Worm (Caenorhabditis elegans) whole organism, mixed stage, embryonic: ENCODE results near the gene C46H3.2.

ENCODE experiments used
- lin-13 ChIP-seq: fragments of 150-350 bp; optimal IDR thresholded peaks from 2 replicates; lab custom pipeline; 2014; ENCODE audit warnings: missing biosample characterization, missing genetic modification characterization
- mab-5 ChIP-seq: fragments of 150-350 bp; optimal IDR thresholded peaks from 2 replicates; lab custom pipeline; 2014; ENCODE audit warnings: missing biosample characterization, missing genetic modification characterization
- nhr-12 ChIP-seq: fragments of 150-350 bp; optimal IDR thresholded peaks from 2 replicates; lab custom pipeline; 2014; ENCODE audit warnings: missing biosample characterization, missing genetic modification characterization
- unc-39 ChIP-seq: fragments of 150-350 bp; optimal IDR thresholded peaks from 2 replicates; lab custom pipeline; 2014; ENCODE audit warnings: missing biosample characterization, missing genetic modification characterization

DNA sequence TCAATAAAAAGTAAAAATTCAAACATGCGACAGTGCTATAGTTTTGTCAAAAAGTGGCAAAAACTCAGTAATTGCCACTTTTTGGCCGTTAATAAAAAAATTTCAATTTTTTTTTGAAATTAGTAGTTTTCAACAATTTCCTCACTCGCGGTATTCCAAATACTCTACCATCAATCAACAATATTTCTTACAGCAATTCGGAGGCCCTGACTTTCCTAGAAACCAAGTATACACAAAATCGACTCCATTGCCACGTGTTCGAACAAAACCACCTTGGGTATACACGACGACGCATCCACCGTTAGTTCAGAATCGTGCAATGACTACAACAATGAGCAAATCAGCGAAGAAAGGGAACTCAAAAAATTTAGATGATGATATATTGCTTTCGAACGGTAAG, 58.9 kb downstream of the C46H3.2 start:
- no peak for TF ChIP-seq lin-13 (tag; lab: Kevin White, UChicago)
- no peak for TF ChIP-seq mab-5 (tag; lab: Kevin White, UChicago)
- TF ChIP-seq unc-39: no peak
- TF ChIP-seq nhr-12 (tag; lab: Kevin White, UChicago): no peak
